Fruit fly (Drosophila melanogaster) whole organism, embryonic: Measurements from ENCODE around the gene CG16985.

Source experiments
- ATbp ChIP-seq: fragments of 200-800 bp; sonication (Bioruptor generic); optimal IDR thresholded peaks from 2 replicates; lab custom pipeline; 2017; ENCODE audit warnings: missing biosample characterization, mild to moderate bottlenecking, missing genetic modification characterization, missing genetic modification reagents
- Ada2b ChIP-seq: fragments of 200-800 bp; sonication (Bioruptor generic); IDR thresholded peaks from 2 replicates; pipeline ENCODE4 v1.3.6; 2022; ENCODE audit warnings: missing biosample characterization, missing genetic modification characterization
- Aef1 ChIP-seq: fragments of 200-800 bp; sonication (Bioruptor generic); IDR thresholded peaks from 3 replicates; pipeline ENCODE4 v1.3.6; 2022; ENCODE audit warnings: missing biosample characterization, missing genetic modification characterization
- CG10462 ChIP-seq: fragments of 200-800 bp; sonication (Bioruptor generic); optimal IDR thresholded peaks from 2 replicates; lab custom pipeline; 2016; ENCODE audit warnings: missing biosample characterization, missing genetic modification characterization
- CG11398 ChIP-seq: fragments of 200-800 bp; sonication (Bioruptor generic); optimal IDR thresholded peaks from 2 replicates; lab custom pipeline; 2016; ENCODE audit warnings: missing biosample characterization, missing genetic modification characterization
- CG13624 ChIP-seq: fragments of 200-800 bp; sonication (Bioruptor generic); optimal IDR thresholded peaks from 2 replicates; lab custom pipeline; 2016; ENCODE audit warnings: missing biosample characterization, missing genetic modification characterization
- CG13894 ChIP-seq: fragments of 200-800 bp; sonication (Bioruptor generic); optimal IDR thresholded peaks from 3 replicates; lab custom pipeline; 2018; ENCODE audit warnings: missing biosample characterization, mild to moderate bottlenecking, missing genetic modification characterization, moderate library complexity
- CG14860 ChIP-seq: fragments of 200-800 bp; sonication (Bioruptor generic); IDR thresholded peaks from 3 replicates; pipeline ENCODE4 v1.3.6; 2022; ENCODE audit warnings: missing biosample characterization, missing genetic modification characterization; ENCODE audit not compliant: partially characterized antibody
- CG1647 ChIP-seq: fragments of 200-800 bp; sonication (Bioruptor generic); optimal IDR thresholded peaks from 3 replicates; lab custom pipeline; 2016; ENCODE audit warnings: missing biosample characterization, missing genetic modification characterization
- CG17385 ChIP-seq: fragments of 200-800 bp; sonication (Bioruptor generic); optimal IDR thresholded peaks from 3 replicates; lab custom pipeline; 2018; ENCODE audit warnings: missing biosample characterization, mild to moderate bottlenecking, missing genetic modification characterization
- CG17612 ChIP-seq: fragments of 200-800 bp; sonication (Bioruptor generic); IDR thresholded peaks from 2 replicates; pipeline ENCODE4 v1.3.6; 2022; ENCODE audit warnings: missing biosample characterization, missing genetic modification characterization
- CG3065 ChIP-seq: fragments of 200-800 bp; sonication (Bioruptor generic); optimal IDR thresholded peaks from 2 replicates; lab custom pipeline; 2016; ENCODE audit warnings: missing biosample characterization, missing genetic modification characterization
- CG31388 ChIP-seq: fragments of 200-800 bp; sonication (Bioruptor generic); optimal IDR thresholded peaks from 2 replicates; lab custom pipeline; 2016; ENCODE audit warnings: missing biosample characterization, missing genetic modification characterization
- CG4282 ChIP-seq: fragments of 200-800 bp; sonication (Bioruptor generic); optimal IDR thresholded peaks from 2 replicates; lab custom pipeline; 2016; ENCODE audit warnings: missing biosample characterization, missing genetic modification characterization
- CG4854 ChIP-seq: fragments of 200-800 bp; sonication (Bioruptor generic); optimal IDR thresholded peaks from 2 replicates; lab custom pipeline; 2016; ENCODE audit warnings: missing biosample characterization, missing genetic modification characterization, inconsistent platforms
- CG6689 ChIP-seq: fragments of 200-800 bp; sonication (Bioruptor generic); IDR thresholded peaks from 2 replicates; pipeline ENCODE4 v1.3.6; 2022; ENCODE audit warnings: missing biosample characterization, missing genetic modification characterization
- CG7271 ChIP-seq: fragments of 200-800 bp; sonication (Bioruptor generic); optimal IDR thresholded peaks from 2 replicates; lab custom pipeline; 2018; ENCODE audit warnings: missing biosample characterization, mild to moderate bottlenecking, missing genetic modification characterization, moderate library complexity
- CG7963 ChIP-seq: fragments of 200-800 bp; sonication (Bioruptor generic); IDR thresholded peaks from 3 replicates; pipeline ENCODE4 v1.3.6; 2022; ENCODE audit warnings: missing biosample characterization, missing genetic modification characterization; ENCODE audit not compliant: partially characterized antibody
- CG8281 ChIP-seq: fragments of 200-800 bp; sonication (Bioruptor generic); optimal IDR thresholded peaks from 2 replicates; lab custom pipeline; 2018; ENCODE audit warnings: missing biosample characterization, mild to moderate bottlenecking, missing genetic modification characterization, moderate library complexity
- CG8388 ChIP-seq: fragments of 200-800 bp; sonication (Bioruptor generic); optimal IDR thresholded peaks from 2 replicates; lab custom pipeline; 2019; ENCODE audit warnings: missing biosample characterization, mild to moderate bottlenecking, missing genetic modification characterization, moderate library complexity
- Dek ChIP-seq: fragments of 200-800 bp; sonication (Bioruptor generic); optimal IDR thresholded peaks from 3 replicates; lab custom pipeline; 2019; ENCODE audit warnings: missing biosample characterization, mild to moderate bottlenecking, missing genetic modification characterization, moderate library complexity
- Drgx ChIP-seq: fragments of 200-800 bp; sonication (Bioruptor generic); IDR thresholded peaks from 2 replicates; pipeline ENCODE4 v1.3.6; 2022; ENCODE audit warnings: missing biosample characterization, missing genetic modification characterization
- Ets97D ChIP-seq: fragments of 200-800 bp; sonication (Bioruptor generic); optimal IDR thresholded peaks from 3 replicates; lab custom pipeline; 2016; ENCODE audit warnings: missing biosample characterization, missing genetic modification characterization
- Hr3 ChIP-seq: fragments of 200-800 bp; sonication (Bioruptor generic); optimal IDR thresholded peaks from 3 replicates; lab custom pipeline; 2016; ENCODE audit warnings: missing biosample characterization, missing genetic modification characterization
- Hr39 ChIP-seq: fragments of >200 bp; optimal IDR thresholded peaks from 2 replicates; lab custom pipeline; 2017
- Lhr ChIP-seq: fragments of 200-800 bp; sonication (Bioruptor generic); optimal IDR thresholded peaks from 3 replicates; lab custom pipeline; 2017; ENCODE audit warnings: mild to moderate bottlenecking, missing biosample characterization, missing genetic modification reagents, missing genetic modification characterization
- Nf-YC ChIP-seq: fragments of 200-800 bp; optimal IDR thresholded peaks from 3 replicates; lab custom pipeline; 2019; ENCODE audit warnings: missing biosample characterization, mild to moderate bottlenecking, missing genetic modification characterization, moderate library complexity
- ato ChIP-seq: fragments of 200-800 bp; sonication (Bioruptor generic); IDR thresholded peaks from 2 replicates; pipeline ENCODE4 v1.3.6; 2022; ENCODE audit warnings: missing biosample characterization, missing genetic modification characterization; ENCODE audit not compliant: partially characterized antibody
- bowl ChIP-seq: fragments of 200-800 bp; sonication (Bioruptor generic); IDR thresholded peaks from 2 replicates; pipeline ENCODE4 v1.3.6; 2022; ENCODE audit warnings: missing biosample characterization, missing genetic modification characterization
- chn ChIP-seq: fragments of 200-800 bp; sonication (Bioruptor generic); optimal IDR thresholded peaks from 2 replicates; lab custom pipeline; 2016; ENCODE audit warnings: missing biosample characterization, missing genetic modification characterization
- dysf ChIP-seq: fragments of 200-800 bp; sonication (Bioruptor generic); IDR thresholded peaks from 3 replicates; pipeline ENCODE4 v1.3.6; 2022; ENCODE audit warnings: missing biosample characterization, missing genetic modification characterization
- esg ChIP-seq: fragments of 200-800 bp; sonication (Bioruptor generic); conservative IDR thresholded peaks from 2 replicates; pipeline ENCODE4 v1.3.6; 2022; ENCODE audit warnings: missing biosample characterization, missing genetic modification characterization
- fd3F ChIP-seq: fragments of 200-800 bp; sonication (Bioruptor generic); optimal IDR thresholded peaks from 2 replicates; lab custom pipeline; 2018; ENCODE audit warnings: missing biosample characterization, mild to moderate bottlenecking, missing genetic modification characterization, moderate library complexity
- fd96Cb ChIP-seq: fragments of 200-800 bp; sonication (Bioruptor generic); optimal IDR thresholded peaks from 2 replicates; lab custom pipeline; 2018; ENCODE audit warnings: missing biosample characterization, mild to moderate bottlenecking, missing genetic modification characterization, moderate library complexity
- gcm ChIP-seq: fragments of 200-800 bp; sonication (Bioruptor generic); optimal IDR thresholded peaks from 2 replicates; lab custom pipeline; 2019; ENCODE audit warnings: missing biosample characterization, mild to moderate bottlenecking, missing genetic modification characterization, moderate library complexity
- gro ChIP-seq: fragments of 200-800 bp; sonication (Bioruptor generic); optimal IDR thresholded peaks from 2 replicates; lab custom pipeline; 2016; ENCODE audit warnings: missing biosample characterization, missing genetic modification characterization
- hth ChIP-seq: fragments of >200 bp; optimal IDR thresholded peaks from 2 replicates; lab custom pipeline; 2017; ENCODE audit warnings: inconsistent platforms
- kni ChIP-seq: fragments of 200-800 bp; sonication (Bioruptor generic); optimal IDR thresholded peaks from 3 replicates; lab custom pipeline; 2017; ENCODE audit warnings: mild to moderate bottlenecking, missing biosample characterization, missing genetic modification reagents, missing genetic modification characterization
- mirr ChIP-seq: fragments of 200-800 bp; sonication (Bioruptor generic); optimal IDR thresholded peaks from 3 replicates; lab custom pipeline; 2018; ENCODE audit warnings: missing biosample characterization, mild to moderate bottlenecking, missing genetic modification characterization
- phol ChIP-seq: fragments of 200-800 bp; sonication (Bioruptor generic); optimal IDR thresholded peaks from 3 replicates; lab custom pipeline; 2018; ENCODE audit warnings: missing biosample characterization, mild to moderate bottlenecking, missing genetic modification characterization, moderate library complexity
- pros ChIP-seq: fragments of 200-800 bp; sonication (Bioruptor generic); optimal IDR thresholded peaks from 3 replicates; lab custom pipeline; 2019; ENCODE audit warnings: missing biosample characterization, mild to moderate bottlenecking, missing genetic modification characterization, moderate library complexity
- pum ChIP-seq: fragments of 200-800 bp; sonication (Bioruptor generic); optimal IDR thresholded peaks from 2 replicates; lab custom pipeline; 2016; ENCODE audit warnings: missing biosample characterization, missing genetic modification characterization
- pzg ChIP-seq: fragments of 200-800 bp; sonication (Bioruptor generic); optimal IDR thresholded peaks from 3 replicates; lab custom pipeline; 2018; ENCODE audit warnings: missing biosample characterization, mild to moderate bottlenecking, missing genetic modification characterization, moderate library complexity
- sim ChIP-seq: fragments of 200-800 bp; sonication (Bioruptor generic); IDR thresholded peaks from 2 replicates; pipeline ENCODE4 v1.3.6; 2022; ENCODE audit warnings: missing biosample characterization, missing genetic modification characterization
- stwl ChIP-seq: fragments of 200-800 bp; sonication (Bioruptor generic); optimal IDR thresholded peaks from 3 replicates; lab custom pipeline; 2018; ENCODE audit warnings: missing biosample characterization, mild to moderate bottlenecking, missing genetic modification characterization, moderate library complexity
- tll ChIP-seq, 2 experiments: fragments of 200-800 bp in 1 of 2; fragments of >200 bp in 1 of 2; sonication (Bioruptor generic) in 1 of 2; optimal IDR thresholded peaks; 2 replicates each; lab custom pipeline; 2017 to 2019; ENCODE audit warnings: missing biosample characterization in 2 of 2, missing genetic modification characterization in 2 of 2, mild to moderate bottlenecking in 1 of 2, moderate library complexity in 1 of 2
- tx ChIP-seq: fragments of 200-800 bp; sonication (Bioruptor generic); optimal IDR thresholded peaks from 2 replicates; lab custom pipeline; 2016; ENCODE audit warnings: missing biosample characterization, missing genetic modification characterization
- wek ChIP-seq: fragments of 200-800 bp; sonication (Bioruptor generic); optimal IDR thresholded peaks from 3 replicates; lab custom pipeline; 2018; ENCODE audit warnings: missing biosample characterization, mild to moderate bottlenecking, missing genetic modification characterization, moderate library complexity

CG16985 gene

dm6 chr3L:2586804-2587561 lies 12.1 kb upstream of the CG16985 start, which contains the start of gene RpL8 (continued):
- peak; percentile 43 for TF ChIP-seq fd96Cb (tag; lab: Kevin White, UChicago)
- TF ChIP-seq ATbp (GFP tag; lab: Kevin White, UChicago): peak; percentile 86
- peak; percentile 76 for TF ChIP-seq CG4854 (GFP tag; lab: Kevin White, UChicago)
- peak; percentile 43; the same call in 1 of the 2 replicates for TF ChIP-seq ato (GFP tag; lab: Robert Waterston, UW)
- TF ChIP-seq pzg (GFP tag; lab: Kevin White, UChicago): peak; percentile 75
- peak; percentile 62; the same call in 1 of the 2 replicates for TF ChIP-seq CG6689 (GFP tag; lab: Robert Waterston, UW)
- TF ChIP-seq CG10462: peak; percentile 40
- TF ChIP-seq CG8281 (tag; lab: Kevin White, UChicago): peak; percentile 53
- peak; percentile 54 for TF ChIP-seq Nf-YC (tag; lab: Kevin White, UChicago)
- peak; percentile 60 for TF ChIP-seq fd3F (GFP tag; lab: Kevin White, UChicago)
- peak; percentile 63 for TF ChIP-seq Ada2b (GFP tag; lab: Robert Waterston, UW)
- peak; percentile 63; the same call in 1 of the 2 replicates for TF ChIP-seq bowl (GFP tag; lab: Robert Waterston, UW)
- peak; percentile 68 for TF ChIP-seq Hr3
- peak; percentile 69 for TF ChIP-seq esg (GFP tag; lab: Robert Waterston, UW)
- no peak for TF ChIP-seq hth
- TF ChIP-seq pros (GFP tag; lab: Kevin White, UChicago): peak; percentile 59
- TF ChIP-seq CG31388 (GFP tag; lab: Kevin White, UChicago): no peak
- TF ChIP-seq CG4282 (GFP tag; lab: Kevin White, UChicago): peak; percentile 25
- TF ChIP-seq CG1647 (GFP tag; lab: Kevin White, UChicago): peak; percentile 31
- no peak for TF ChIP-seq Hr39 (lab: Kevin White, UChicago)
- peak; percentile 92 for TF ChIP-seq CG7271 (tag; lab: Kevin White, UChicago)
- TF ChIP-seq CG17612 (GFP tag; lab: Robert Waterston, UW): 0 out of 2 replicates have a peak, but pooled peaks have one; percentile 25
- peak; percentile 76 for TF ChIP-seq phol (tag; lab: Kevin White, UChicago)
- no peak; the same call in none of the 2 replicates for TF ChIP-seq Drgx (GFP tag; lab: Robert Waterston, UW)
- peak; percentile 40 for TF ChIP-seq Lhr
- peak; percentile 94 for TF ChIP-seq mirr (GFP tag; lab: Kevin White, UChicago)
- TF ChIP-seq kni (GFP tag; lab: Kevin White, UChicago): peak; percentile 59
- TF ChIP-seq CG13894: peak; percentile 72
- TF ChIP-seq CG3065 (GFP tag; lab: Kevin White, UChicago): peak; percentile 64
- TF ChIP-seq CG13624 (GFP tag; lab: Kevin White, UChicago): peak; percentile 83
- TF ChIP-seq sim (GFP tag; lab: Robert Waterston, UW): peak; percentile 10; the same call in 1 of the 2 replicates
- peak; percentile 67 for TF ChIP-seq gcm
- peak; percentile 66 for TF ChIP-seq pum (GFP tag; lab: Kevin White, UChicago)
- TF ChIP-seq Ets97D: peak; percentile 99
- peak; percentile 91 for TF ChIP-seq wek (GFP tag; lab: Kevin White, UChicago)
- peak; percentile 49 for TF ChIP-seq tx (GFP tag; lab: Kevin White, UChicago)
- TF ChIP-seq tll (GFP tag; optimal IDR thresholded peaks at IDR 0.05; lab: Kevin White, UChicago): no peak
- TF ChIP-seq CG8388 (GFP tag; lab: Kevin White, UChicago): peak; percentile 62
- peak; percentile 27; the same call in 1 of the 3 replicates for TF ChIP-seq CG14860 (GFP tag; lab: Robert Waterston, UW)
- TF ChIP-seq CG11398 (GFP tag; lab: Kevin White, UChicago): peak; percentile 80
- TF ChIP-seq gro (GFP tag; lab: Kevin White, UChicago): peak; percentile 88
- TF ChIP-seq stwl (tag; lab: Kevin White, UChicago): peak; percentile 30
- TF ChIP-seq CG17385 (GFP tag; lab: Kevin White, UChicago): peak; percentile 98
- peak; percentile 82 for TF ChIP-seq Aef1 (GFP tag; lab: Robert Waterston, UW)
- TF ChIP-seq chn (GFP tag; lab: Kevin White, UChicago): peak; percentile 47
- TF ChIP-seq dysf (GFP tag; lab: Robert Waterston, UW): peak; percentile 82
- TF ChIP-seq CG7963 (GFP tag; lab: Robert Waterston, UW): peak; percentile 37; the same call in 1 of the 3 replicates
- peak; percentile 57 for TF ChIP-seq Dek
